Worm (Caenorhabditis elegans) whole organism, early embryonic: ENCODE data around the gene F57A10.2.
"Not testable (repeated sequence)": the region's sequence is repeated elsewhere in the genome, so short reads cannot be mapped to it uniquely, and the experiment has no call there.

Experiments
- B0310.2 ChIP-seq: sonication (generic microtip); optimal IDR thresholded peaks from 2 replicates; lab custom pipeline; 2016; ENCODE audit warnings: mild to moderate bottlenecking, missing genetic modification characterization, missing compliant biosample characterization
- F13C5.2 ChIP-seq: sonication (generic microtip); optimal IDR thresholded peaks from 2 replicates; lab custom pipeline; 2017; ENCODE audit warnings: mild to moderate bottlenecking, missing genetic modification characterization, inconsistent platforms, missing compliant biosample characterization
- aly-1 ChIP-seq: sonication (generic microtip); optimal IDR thresholded peaks from 2 replicates; lab custom pipeline; 2016; ENCODE audit warnings: missing genetic modification characterization, missing compliant biosample characterization
- ama-1 ChIP-seq: fragments of 150-350 bp; optimal IDR thresholded peaks from 2 replicates; lab custom pipeline; 2014
- ceh-13 ChIP-seq: fragments of 200-800 bp; sonication (Bioruptor generic); optimal IDR thresholded peaks from 2 replicates; lab custom pipeline; 2018; ENCODE audit warnings: mild to moderate bottlenecking, missing genetic modification characterization, missing compliant biosample characterization
- ceh-36 ChIP-seq: sonication (generic microtip); optimal IDR thresholded peaks from 2 replicates; lab custom pipeline; 2016; ENCODE audit warnings: missing genetic modification characterization, inconsistent platforms, missing compliant biosample characterization
- ets-7 ChIP-seq: sonication (generic microtip); optimal IDR thresholded peaks from 2 replicates; lab custom pipeline; 2016; ENCODE audit warnings: missing genotype, missing genetic modification characterization, missing compliant biosample characterization
- flt-1 ChIP-seq: fragments of 200-800 bp; sonication (Bioruptor generic); IDR thresholded peaks from 2 replicates; pipeline ENCODE4 v1.3.6; 2022; ENCODE audit warnings: missing genetic modification characterization, missing compliant biosample characterization
- hmbx-1 ChIP-seq: sonication (generic microtip); optimal IDR thresholded peaks from 2 replicates; lab custom pipeline; 2016; ENCODE audit warnings: mild to moderate bottlenecking, missing genetic modification characterization, missing compliant biosample characterization
- hmg-4 ChIP-seq: fragments of 200-800 bp; sonication (Bioruptor generic); optimal IDR thresholded peaks from 2 replicates; lab custom pipeline; 2018; ENCODE audit warnings: mild to moderate bottlenecking, missing genetic modification characterization, missing compliant biosample characterization
- hnd-1 ChIP-seq: sonication (generic microtip); optimal IDR thresholded peaks from 2 replicates; lab custom pipeline; 2016; ENCODE audit warnings: missing genetic modification characterization, missing compliant biosample characterization
- pes-1 ChIP-seq: fragments of 200-800 bp; sonication (Bioruptor generic); IDR thresholded peaks from 2 replicates; pipeline ENCODE4 v1.3.6; 2022; ENCODE audit warnings: missing genetic modification reagents, missing genetic modification characterization, missing compliant biosample characterization
- scrt-1 ChIP-seq: fragments of 200-800 bp; sonication (Bioruptor generic); IDR thresholded peaks from 2 replicates; pipeline ENCODE4 v1.3.6; 2022; ENCODE audit warnings: missing genetic modification characterization, missing compliant biosample characterization
- sea-1 ChIP-seq: fragments of 200-800 bp; sonication (Bioruptor generic); conservative IDR thresholded peaks from 2 replicates; pipeline ENCODE4 v1.3.6; 2022; ENCODE audit warnings: missing genetic modification characterization, missing compliant biosample characterization
- tbx-11 ChIP-seq: fragments of 200-800 bp; sonication (Bioruptor generic); IDR thresholded peaks from 2 replicates; pipeline ENCODE4 v1.3.6; 2022; ENCODE audit warnings: missing genetic modification characterization, missing compliant biosample characterization
- tbx-37 ChIP-seq: fragments of 200-800 bp; sonication (Bioruptor generic); conservative IDR thresholded peaks from 2 replicates; pipeline ENCODE4 v1.3.6; 2022; ENCODE audit warnings: missing genetic modification reagents, missing genetic modification characterization, missing compliant biosample characterization
- tra-4 ChIP-seq: sonication (generic microtip); optimal IDR thresholded peaks from 2 replicates; lab custom pipeline; 2017; ENCODE audit warnings: missing genetic modification characterization, missing compliant biosample characterization

F57A10.2 gene

ce11 chrV:15732209-15732608, 34.2 kb upstream of the F57A10.2 start, which contains the start of gene str-38:
str-38 (minus strand) TSS chrV:15732309.
- TF ChIP-seq tbx-11 (GFP tag; lab: Robert Waterston, UW): no peak
- TF ChIP-seq F13C5.2 (tag; lab: Kevin White, UChicago): no peak
- no peak for TF ChIP-seq ama-1 (lab: Kevin White, UChicago)
- no peak for TF ChIP-seq tbx-37 (GFP tag; lab: Robert Waterston, UW)
- TF ChIP-seq hnd-1 (tag; lab: Kevin White, UChicago): no peak
- TF ChIP-seq sea-1 (GFP tag; lab: Robert Waterston, UW): no peak
- TF ChIP-seq hmg-4 (GFP tag; lab: Kevin White, UChicago): no peak

ce11 chrV:15733020-15733419, 33.4 kb upstream of the F57A10.2 start:
- TF ChIP-seq tra-4 (tag; lab: Kevin White, UChicago): no peak
- no peak for TF ChIP-seq hnd-1 (tag; lab: Kevin White, UChicago)
- TF ChIP-seq F13C5.2 (tag; lab: Kevin White, UChicago): no peak
- TF ChIP-seq ama-1 (lab: Kevin White, UChicago): no peak
- no peak for TF ChIP-seq ceh-13 (GFP tag; lab: Kevin White, UChicago)
- TF ChIP-seq tbx-37 (GFP tag; lab: Robert Waterston, UW): no peak
- no peak for TF ChIP-seq hmg-4 (GFP tag; lab: Kevin White, UChicago)
- TF ChIP-seq aly-1 (tag; lab: Kevin White, UChicago): no peak
- TF ChIP-seq pes-1 (GFP tag; lab: Robert Waterston, UW): no peak
- no peak for TF ChIP-seq tbx-11 (GFP tag; lab: Robert Waterston, UW)
- no peak for TF ChIP-seq ets-7 (tag; lab: Kevin White, UChicago)
- no peak for TF ChIP-seq hmbx-1 (tag; lab: Kevin White, UChicago)
- TF ChIP-seq scrt-1: no peak
- TF ChIP-seq ceh-36 (tag; lab: Kevin White, UChicago): no peak
- no peak for TF ChIP-seq sea-1 (GFP tag; lab: Robert Waterston, UW)
- TF ChIP-seq B0310.2: no peak
- TF ChIP-seq flt-1 (GFP tag; lab: Robert Waterston, UW): no peak

ce11 chrV:15733568-15733967, 32.8 kb upstream of the F57A10.2 start, which contains the start of gene T23D5.3:
T23D5.3 (minus strand) TSS chrV:15733668.
- TF ChIP-seq ceh-13 (GFP tag; lab: Kevin White, UChicago): no peak

- TF ChIP-seq ceh-36 (tag; lab: Kevin White, UChicago) (no peak), ceh-13 (GFP tag; lab: Kevin White, UChicago) (no peak)
These were observed 30.7 kb upstream of the F57A10.2 start, which contains the start of gene str-27 for ce11 chrV:15735720-15736119. str-27 (minus strand) TSS chrV:15735820.

ce11 chrV:15741851-15742250, 24.5 kb upstream of the F57A10.2 start, which contains the start of gene str-18:
str-18 (minus strand) TSS chrV:15741951.
- TF ChIP-seq B0310.2: no peak
- TF ChIP-seq tbx-37 (GFP tag; lab: Robert Waterston, UW): no peak
- no peak for TF ChIP-seq hnd-1 (tag; lab: Kevin White, UChicago)
- no peak for TF ChIP-seq hmg-4 (GFP tag; lab: Kevin White, UChicago)
- no peak for TF ChIP-seq scrt-1
- no peak for TF ChIP-seq ama-1 (lab: Kevin White, UChicago)
- no peak for TF ChIP-seq ceh-13 (GFP tag; lab: Kevin White, UChicago)
- TF ChIP-seq pes-1 (GFP tag; lab: Robert Waterston, UW): no peak
- TF ChIP-seq hmbx-1 (tag; lab: Kevin White, UChicago): no peak
- no peak for TF ChIP-seq aly-1 (tag; lab: Kevin White, UChicago)
- no peak for TF ChIP-seq ceh-36 (tag; lab: Kevin White, UChicago)
- no peak for TF ChIP-seq tra-4 (tag; lab: Kevin White, UChicago)
- no peak for TF ChIP-seq F13C5.2 (tag; lab: Kevin White, UChicago)

ce11 chrV:15744366-15744765, 22.0 kb upstream of the F57A10.2 start, which contains the start of gene str-19:
str-19 (minus strand) TSS chrV:15744466.
- not testable (repeated sequence) for TF ChIP-seq flt-1 (GFP tag; lab: Robert Waterston, UW); hmg-4 (GFP tag; lab: Kevin White, UChicago); B0310.2

ce11 chrV:15748343-15748742, 18.0 kb upstream of the F57A10.2 start, which contains the start of gene T23D5.8:
T23D5.8 (minus strand) TSS chrV:15748443.
- TF ChIP-seq ceh-36 (tag; lab: Kevin White, UChicago); sea-1 (GFP tag; lab: Robert Waterston, UW); flt-1 (GFP tag; lab: Robert Waterston, UW): not testable (repeated sequence)

- TF ChIP-seq tra-4 (tag; lab: Kevin White, UChicago): no peak
- TF ChIP-seq scrt-1: no peak
- no peak for TF ChIP-seq aly-1 (tag; lab: Kevin White, UChicago)
- no peak for TF ChIP-seq B0310.2
- no peak for TF ChIP-seq ama-1 (lab: Kevin White, UChicago)
- no peak for TF ChIP-seq sea-1 (GFP tag; lab: Robert Waterston, UW)
- no peak for TF ChIP-seq tbx-11 (GFP tag; lab: Robert Waterston, UW)
These were observed 16.2 kb upstream of the F57A10.2 start, which contains the start of gene str-6 for ce11 chrV:15750130-15750529. str-6 (minus strand) TSS chrV:15750230.
